Worm (Caenorhabditis elegans): Measurements from ENCODE around the gene ubc-7.

DNA sequence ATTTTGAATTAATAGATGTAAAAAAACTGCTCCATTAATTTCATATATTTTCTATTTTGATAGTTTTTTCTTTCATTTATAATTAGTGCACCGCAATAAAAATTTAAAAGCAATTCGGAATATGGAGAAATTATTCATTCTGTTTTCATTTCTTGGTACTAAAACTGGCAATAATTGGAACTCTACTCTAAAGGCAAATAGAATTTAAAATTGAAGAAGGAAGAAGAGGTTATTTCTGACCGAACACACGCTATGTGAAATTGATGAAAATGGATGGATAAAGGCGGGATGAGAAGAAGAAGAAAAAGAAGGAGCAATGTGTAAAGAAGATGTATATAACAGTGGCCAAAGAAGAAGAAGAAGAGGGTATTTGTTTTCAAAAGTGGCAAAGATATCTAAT lies 47.7 kb downstream of the ubc-7 start:
- TF ChIP-seq lin-29 (GFP tag; IDR thresholded peaks at IDR 0.05) (no peak), jun-1 (tag; optimal IDR thresholded peaks at IDR 0.05) (no peak), pha-4 (GFP tag; IDR thresholded peaks at IDR 0.05) (no peak), pha-4 (tag; optimal IDR thresholded peaks at IDR 0.05) (no peak), snpc-4 (tag; optimal IDR thresholded peaks at IDR 0.05) (no peak)
